Fruit fly (Drosophila melanogaster) whole organism, embryonic: Measurements from ENCODE around the gene CG6830.

Source experiments
- Awh ChIP-seq: fragments of 200-800 bp; sonication (Bioruptor generic); IDR thresholded peaks from 2 replicates; pipeline ENCODE4, ENCODE4 v1.3.6; 2022; ENCODE audit warnings: missing biosample characterization, missing genetic modification characterization
- CG11723 ChIP-seq: fragments of 200-800 bp; sonication (Bioruptor generic); optimal IDR thresholded peaks from 2 replicates; lab custom pipeline; 2017; ENCODE audit warnings: missing biosample characterization, mild to moderate bottlenecking, missing genetic modification characterization
- CG1233 ChIP-seq: fragments of 200-800 bp; sonication (Bioruptor generic); optimal IDR thresholded peaks from 4 replicates; lab custom pipeline; 2018; ENCODE audit warnings: missing biosample characterization, mild to moderate bottlenecking, missing genetic modification characterization
- CG13287 ChIP-seq: fragments of 200-800 bp; sonication (Bioruptor generic); IDR thresholded peaks from 2 replicates; pipeline ENCODE4 v1.3.6; 2022; ENCODE audit warnings: missing biosample characterization, missing genetic modification characterization; ENCODE audit not compliant: partially characterized antibody
- CG14014 ChIP-seq: fragments of 200-800 bp; sonication (Bioruptor generic); IDR thresholded peaks from 2 replicates; pipeline ENCODE4 v1.3.6; 2022; ENCODE audit warnings: missing biosample characterization, missing genetic modification characterization
- CG14441 ChIP-seq: fragments of 200-800 bp; sonication (Bioruptor generic); IDR thresholded peaks from 2 replicates; pipeline ENCODE4 v1.3.6; 2022; ENCODE audit warnings: missing biosample characterization, missing genetic modification characterization
- CG1529 ChIP-seq: fragments of 200-800 bp; sonication (Bioruptor generic); optimal IDR thresholded peaks from 3 replicates; lab custom pipeline; 2018; ENCODE audit warnings: missing biosample characterization, missing genetic modification characterization
- CG17359 ChIP-seq: fragments of 200-800 bp; sonication (Bioruptor generic); optimal IDR thresholded peaks from 3 replicates; lab custom pipeline; 2018; ENCODE audit warnings: missing biosample characterization, mild to moderate bottlenecking, missing genetic modification characterization, moderate library complexity
- CG18599 ChIP-seq: fragments of 200-800 bp; sonication (Bioruptor generic); optimal IDR thresholded peaks from 3 replicates; lab custom pipeline; 2017; ENCODE audit warnings: missing biosample characterization, missing genetic modification characterization, mild to moderate bottlenecking, moderate library complexity, missing genetic modification reagents
- CG2202 ChIP-seq: fragments of 200-800 bp; sonication (Bioruptor generic); optimal IDR thresholded peaks from 2 replicates; lab custom pipeline; 2018; ENCODE audit warnings: missing biosample characterization, mild to moderate bottlenecking, missing genetic modification characterization
- CG2875 ChIP-seq: fragments of 200-800 bp; sonication (Bioruptor generic); optimal IDR thresholded peaks from 2 replicates; lab custom pipeline; 2017; ENCODE audit warnings: missing biosample characterization, mild to moderate bottlenecking, missing genetic modification characterization, missing genetic modification reagents
- CG2889 ChIP-seq: fragments of 200-800 bp; sonication (Bioruptor generic); IDR thresholded peaks from 3 replicates; pipeline ENCODE4 v1.3.6; 2022; ENCODE audit warnings: missing biosample characterization, missing genetic modification characterization
- CG3163 ChIP-seq: fragments of 200-800 bp; sonication (Bioruptor generic); optimal IDR thresholded peaks from 3 replicates; lab custom pipeline; 2016; ENCODE audit warnings: missing biosample characterization, missing genetic modification characterization
- CG3281 ChIP-seq: fragments of 200-800 bp; sonication (Bioruptor generic); optimal IDR thresholded peaks from 3 replicates; lab custom pipeline; 2017; ENCODE audit warnings: missing biosample characterization, mild to moderate bottlenecking, missing genetic modification characterization
- CG34376 ChIP-seq: fragments of 200-800 bp; sonication (Bioruptor generic); optimal IDR thresholded peaks from 2 replicates; lab custom pipeline; 2018; ENCODE audit warnings: missing biosample characterization, mild to moderate bottlenecking, missing genetic modification characterization
- CG4328 ChIP-seq: fragments of 200-800 bp; sonication (Bioruptor generic); optimal IDR thresholded peaks from 3 replicates; lab custom pipeline; 2017; ENCODE audit warnings: missing biosample characterization, missing genetic modification reagents, missing genetic modification characterization
- CG4707 ChIP-seq: fragments of 200-800 bp; sonication (Bioruptor generic); optimal IDR thresholded peaks from 2 replicates; lab custom pipeline; 2018; ENCODE audit warnings: missing biosample characterization, mild to moderate bottlenecking, missing genetic modification characterization, moderate library complexity
- CG4820 ChIP-seq: fragments of 200-800 bp; sonication (Bioruptor generic); optimal IDR thresholded peaks from 3 replicates; lab custom pipeline; 2016; ENCODE audit warnings: missing biosample characterization, missing genetic modification characterization
- CG6654 ChIP-seq: fragments of 200-800 bp; sonication (Bioruptor generic); optimal IDR thresholded peaks from 2 replicates; lab custom pipeline; 2017; ENCODE audit warnings: missing biosample characterization, mild to moderate bottlenecking, missing genetic modification characterization
- CG7786 ChIP-seq: fragments of 200-800 bp; sonication (Bioruptor generic); optimal IDR thresholded peaks from 2 replicates; lab custom pipeline; 2016; ENCODE audit warnings: missing biosample characterization, missing genetic modification characterization
- CHES-1-like ChIP-seq: fragments of 200-800 bp; sonication (Bioruptor generic); optimal IDR thresholded peaks from 2 replicates; lab custom pipeline; 2016; ENCODE audit warnings: missing biosample characterization, missing genetic modification characterization
- CTCF ChIP-seq: fragments of 200-800 bp; sonication (Bioruptor generic); optimal IDR thresholded peaks from 2 replicates; lab custom pipeline; 2017; ENCODE audit warnings: missing biosample characterization, mild to moderate bottlenecking, missing genetic modification characterization, moderate library complexity
- Dek ChIP-seq: fragments of 200-800 bp; sonication (Bioruptor generic); optimal IDR thresholded peaks from 3 replicates; lab custom pipeline; 2019; ENCODE audit warnings: missing biosample characterization, mild to moderate bottlenecking, missing genetic modification characterization, moderate library complexity
- Dip2 ChIP-seq: fragments of 200-800 bp; sonication (Bioruptor generic); IDR thresholded peaks from 2 replicates; pipeline ENCODE4 v1.3.6; 2022; ENCODE audit warnings: missing biosample characterization, missing genetic modification characterization
- E2f1 ChIP-seq: fragments of 200-800 bp; sonication (Bioruptor generic); IDR thresholded peaks from 2 replicates; pipeline ENCODE4 v1.3.6; 2022; ENCODE audit warnings: missing biosample characterization, missing genetic modification characterization
- E2f2 ChIP-seq: fragments of 200-800 bp; sonication (Bioruptor generic); IDR thresholded peaks from 2 replicates; pipeline ENCODE4 v1.3.6; 2022; ENCODE audit warnings: missing biosample characterization, missing genetic modification characterization
- Ets65A ChIP-seq: fragments of 200-800 bp; sonication (Bioruptor generic); peaks from one replicate; lab custom pipeline; 2016; ENCODE audit warnings: missing biosample characterization, missing genetic modification characterization
- Hr39 ChIP-seq: fragments of >200 bp; optimal IDR thresholded peaks from 2 replicates; lab custom pipeline; 2017
- Lim3 ChIP-seq: fragments of 200-800 bp; sonication (Bioruptor generic); IDR thresholded peaks from 2 replicates; pipeline ENCODE4 v1.3.6; 2022; ENCODE audit warnings: missing biosample characterization, missing genetic modification characterization
- Ssrp ChIP-seq: fragments of 200-800 bp; sonication (Bioruptor generic); optimal IDR thresholded peaks from 2 replicates; lab custom pipeline; 2018; ENCODE audit warnings: missing biosample characterization, mild to moderate bottlenecking, missing genetic modification characterization, moderate library complexity
- Taf1 ChIP-seq: fragments of 200-800 bp; sonication (Bioruptor generic); IDR thresholded peaks from 2 replicates; pipeline ENCODE4 v1.3.6; 2022; ENCODE audit warnings: missing biosample characterization, missing genetic modification characterization
- ci ChIP-seq: fragments of 200-800 bp; sonication (Bioruptor generic); IDR thresholded peaks from 3 replicates; pipeline ENCODE4 v1.3.6; 2022; ENCODE audit warnings: missing biosample characterization, missing genetic modification characterization
- en ChIP-seq: fragments of 200-800 bp; sonication (Bioruptor generic); optimal IDR thresholded peaks from 2 replicates; lab custom pipeline; 2016; ENCODE audit warnings: missing biosample characterization, missing genetic modification characterization
- ftz-f1 ChIP-seq: fragments of 200-800 bp; sonication (Bioruptor generic); optimal IDR thresholded peaks from 2 replicates; lab custom pipeline; 2016; ENCODE audit warnings: missing biosample characterization, missing genetic modification characterization
- gce ChIP-seq: fragments of 200-800 bp; sonication (Bioruptor generic); IDR thresholded peaks from 3 replicates; pipeline ENCODE4 v1.3.6; 2022; ENCODE audit warnings: missing biosample characterization, missing genetic modification characterization
- gem ChIP-seq: fragments of 200-800 bp; sonication (Bioruptor generic); optimal IDR thresholded peaks from 2 replicates; lab custom pipeline; 2019; ENCODE audit warnings: missing biosample characterization, mild to moderate bottlenecking, missing genetic modification characterization, moderate library complexity
- gfzf ChIP-seq: fragments of 200-800 bp; sonication (Bioruptor generic); optimal IDR thresholded peaks from 2 replicates; lab custom pipeline; 2016; ENCODE audit warnings: missing biosample characterization, mild to moderate bottlenecking, missing genetic modification characterization, moderate library complexity
- hb ChIP-seq: fragments of 200-800 bp; sonication (Bioruptor generic); IDR thresholded peaks from 3 replicates; pipeline ENCODE4 v1.3.6; 2022; ENCODE audit warnings: missing biosample characterization, missing genetic modification characterization; ENCODE audit not compliant: partially characterized antibody
- ind ChIP-seq: fragments of 200-800 bp; sonication (Bioruptor generic); optimal IDR thresholded peaks from 3 replicates; lab custom pipeline; 2016; ENCODE audit warnings: missing biosample characterization, missing genetic modification characterization
- lbe ChIP-seq: fragments of 200-800 bp; sonication (Bioruptor generic); optimal IDR thresholded peaks from 2 replicates; lab custom pipeline; 2016; ENCODE audit warnings: missing biosample characterization, mild to moderate bottlenecking, missing genetic modification characterization
- lmd ChIP-seq: fragments of 200-800 bp; sonication (Bioruptor generic); IDR thresholded peaks from 2 replicates; pipeline ENCODE4 v1.3.6; 2022; ENCODE audit warnings: missing biosample characterization, missing genetic modification characterization
- mld ChIP-seq: fragments of 200-800 bp; sonication (Bioruptor generic); IDR thresholded peaks from 3 replicates; pipeline ENCODE4 v1.3.6; 2022; ENCODE audit warnings: missing biosample characterization, missing genetic modification characterization; ENCODE audit not compliant: partially characterized antibody
- prd ChIP-seq, 3 experiments: fragments of >200 bp in 2 of 3; fragments of 200-800 bp in 1 of 3; sonication (Bioruptor generic) in 1 of 3; optimal IDR thresholded peaks in 2 of 3; IDR thresholded peaks in 1 of 3; 2 replicates in 2 of 3; 3 replicates in 1 of 3; pipeline versions ENCODE4 v1.3.6 to Lab custom; 2017 to 2022; ENCODE audit warnings: missing biosample characterization in 1 of 3, missing genetic modification characterization in 1 of 3
- sens ChIP-seq: fragments of 200-800 bp; sonication (Bioruptor generic); peaks from one replicate; lab custom pipeline; 2016; ENCODE audit warnings: missing biosample characterization, missing genetic modification characterization
- sima ChIP-seq: fragments of 200-800 bp; sonication (Bioruptor generic); optimal IDR thresholded peaks from 2 replicates; lab custom pipeline; 2016; ENCODE audit warnings: missing biosample characterization, missing genetic modification characterization
- slp2 ChIP-seq: fragments of 200-800 bp; sonication (Bioruptor generic); optimal IDR thresholded peaks from 2 replicates; lab custom pipeline; 2016; ENCODE audit warnings: missing biosample characterization, missing genetic modification characterization
- tll ChIP-seq, 2 experiments: fragments of 200-800 bp in 1 of 2; fragments of >200 bp in 1 of 2; sonication (Bioruptor generic) in 1 of 2; optimal IDR thresholded peaks; 2 replicates each; lab custom pipeline; 2017 to 2019; ENCODE audit warnings: missing biosample characterization in 2 of 2, missing genetic modification characterization in 2 of 2, mild to moderate bottlenecking in 1 of 2, moderate library complexity in 1 of 2
- trem ChIP-seq: fragments of 200-800 bp; optimal IDR thresholded peaks from 3 replicates; lab custom pipeline; 2019; ENCODE audit warnings: missing biosample characterization, mild to moderate bottlenecking, missing genetic modification characterization, moderate library complexity
- wek ChIP-seq: fragments of 200-800 bp; sonication (Bioruptor generic); optimal IDR thresholded peaks from 3 replicates; lab custom pipeline; 2018; ENCODE audit warnings: missing biosample characterization, mild to moderate bottlenecking, missing genetic modification characterization, moderate library complexity
- zen2 ChIP-seq: fragments of 200-800 bp; sonication (Bioruptor generic); IDR thresholded peaks from 3 replicates; pipeline ENCODE4 v1.3.6; 2022; ENCODE audit warnings: missing biosample characterization, missing genetic modification characterization; ENCODE audit not compliant: partially characterized antibody
- zfh1 ChIP-seq: fragments of 200-800 bp; sonication (Bioruptor generic); IDR thresholded peaks from 3 replicates; pipeline ENCODE4 v1.3.6; 2022; ENCODE audit warnings: missing biosample characterization, missing genetic modification characterization

CG6830 gene

DNA sequence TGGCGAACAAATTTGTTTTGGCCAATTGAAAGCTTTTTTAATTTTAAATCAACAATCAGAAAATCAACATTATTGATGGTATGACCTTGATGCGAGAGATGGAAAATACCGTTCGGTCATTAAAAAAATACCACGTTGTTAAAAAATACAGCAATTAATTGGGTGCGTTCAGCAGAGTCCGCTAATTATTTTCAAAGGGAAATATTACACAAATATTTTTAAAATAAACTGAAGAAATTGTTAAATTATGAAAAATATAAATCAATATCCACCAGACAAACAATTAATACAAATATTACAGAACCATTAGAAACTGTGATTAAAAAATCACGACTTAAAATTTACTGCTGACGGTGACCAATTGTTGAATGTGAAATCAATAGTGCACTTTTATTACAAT, 6.1 kb downstream of the CG6830 start, which contains the start of gene CG18476 (continued):
- TF ChIP-seq CG18599 (GFP tag; lab: Kevin White, UChicago) (peak; percentile 91), CG4328 (GFP tag; lab: Kevin White, UChicago) (peak; percentile 75), trem (tag; lab: Kevin White, UChicago) (peak; percentile 93), Ssrp (tag; lab: Kevin White, UChicago) (peak; percentile 92), slp2 (GFP tag; lab: Kevin White, UChicago) (no peak), CG1529 (peak; percentile 75), CG1233 (peak; percentile 91), Hr39 (lab: Kevin White, UChicago) (no peak), CG14014 (GFP tag; lab: Robert Waterston, UW) (peak; percentile 94), CG3281 (GFP tag; lab: Kevin White, UChicago) (peak; percentile 91), CG14441 (GFP tag; lab: Robert Waterston, UW) (peak; percentile 95), prd (optimal IDR thresholded peaks at IDR 0.05; lab: Kevin White, UChicago) (no peak), prd (GFP tag; IDR thresholded peaks at IDR 0.05; lab: Robert Waterston, UW) (peak; percentile 96), CG3163 (GFP tag; lab: Kevin White, UChicago) (peak; percentile 18), gce (peak; percentile 85), Dip2 (GFP tag; lab: Robert Waterston, UW) (no peak; the same call in 1 of the 2 replicates), ind (GFP tag; lab: Kevin White, UChicago) (peak; percentile 91), hb (GFP tag; lab: Robert Waterston, UW) (no peak), en (GFP tag; lab: Kevin White, UChicago) (peak; percentile 13), Taf1 (GFP tag; lab: Robert Waterston, UW) (peak; percentile 73), Ets65A (peak; percentile 90), tll (GFP tag; optimal IDR thresholded peaks at IDR 0.05; lab: Kevin White, UChicago) (no peak), CG34376 (GFP tag; lab: Kevin White, UChicago) (peak; percentile 75), CTCF (peak; percentile 34), wek (GFP tag; lab: Kevin White, UChicago) (peak; percentile 25), lmd (peak; percentile 96), CG11723 (peak; percentile 59), E2f1 (GFP tag; lab: Robert Waterston, UW) (peak; percentile 95), CHES-1-like (GFP tag; lab: Kevin White, UChicago) (peak; percentile 52), zen2 (no peak), Dek (tag; lab: Kevin White, UChicago) (peak; percentile 94), CG7786 (GFP tag; lab: Kevin White, UChicago) (peak; percentile 61), gem (peak; percentile 97), lbe (GFP tag; lab: Kevin White, UChicago) (peak; percentile 79), CG6654 (GFP tag; lab: Kevin White, UChicago) (peak; percentile 73), sima (GFP tag; lab: Kevin White, UChicago) (no peak), CG4707 (GFP tag; lab: Kevin White, UChicago) (peak; percentile 17), CG17359 (peak; percentile 92), Lim3 (peak; percentile 43; the same call in 1 of the 2 replicates), CG2875 (peak; percentile 52), mld (no peak), CG13287 (GFP tag; lab: Robert Waterston, UW) (no peak; the same call in 1 of the 2 replicates), ci (GFP tag; lab: Robert Waterston, UW) (peak; percentile 95), E2f2 (GFP tag; lab: Robert Waterston, UW) (peak; percentile 74), gfzf (GFP tag; lab: Kevin White, UChicago) (peak; percentile 75), zfh1 (peak; percentile 94), CG4820 (peak; percentile 90), ftz-f1 (GFP tag; lab: Kevin White, UChicago) (peak; percentile 54), CG2889 (GFP tag; lab: Robert Waterston, UW) (peak; percentile 90), sens (GFP tag; lab: Kevin White, UChicago) (peak; percentile 96), CG2202 (tag; lab: Kevin White, UChicago) (peak; percentile 64), Awh (GFP tag; lab: Robert Waterston, UW) (peak; percentile 94)
